Fruit fly (Drosophila melanogaster): ENCODE data around the gene Rh7.

Gene Rh7

DNA sequence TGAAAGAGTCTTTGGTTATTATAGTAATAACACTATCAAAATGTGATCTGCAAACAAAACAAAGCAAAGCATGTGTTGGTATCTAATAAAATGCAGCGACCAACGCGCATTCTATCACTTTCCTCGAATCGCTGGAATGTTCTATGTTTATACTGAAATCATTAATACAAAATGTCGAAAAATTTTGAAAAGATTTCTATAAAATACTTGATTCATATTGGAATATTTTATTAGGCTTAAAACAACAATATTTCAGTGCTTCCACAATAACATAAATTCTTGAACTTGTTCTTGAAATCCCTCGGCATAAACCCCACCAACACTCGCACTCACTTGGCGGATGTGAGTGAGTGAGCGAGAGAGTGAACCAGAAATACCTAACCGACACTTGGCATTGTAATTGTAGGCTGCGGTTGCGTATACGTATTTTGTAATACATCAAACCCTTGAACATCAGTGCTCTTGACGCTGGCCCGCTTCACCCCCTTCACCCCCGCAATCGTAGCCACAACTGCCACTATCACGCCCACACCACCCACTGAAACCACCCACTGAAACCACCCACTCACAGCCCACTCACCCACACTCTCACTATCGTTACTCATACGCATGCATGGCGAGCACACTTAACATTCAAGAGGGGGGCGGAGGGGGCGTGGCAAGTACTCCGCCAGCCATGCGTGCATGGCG is 47.8 kb upstream of the Rh7 start (continued):
- TF ChIP-seq wdn (GFP tag; IDR thresholded peaks at IDR 0.05) (no peak), dmrt99B (tag; optimal IDR thresholded peaks at IDR 0.05) (peak; percentile 45), Taf1 (GFP tag; IDR thresholded peaks at IDR 0.05) (no peak), CG7928 (GFP tag; optimal IDR thresholded peaks at IDR 0.05) (no peak), CkIIα-i1 (GFP tag; IDR thresholded peaks at IDR 0.05) (no peak), so (GFP tag; IDR thresholded peaks at IDR 0.05) (peak; percentile 65; the same call in 1 of the 3 replicates), TFAM (GFP tag; optimal IDR thresholded peaks at IDR 0.05) (no peak), CG16779 (GFP tag; IDR thresholded peaks at IDR 0.05) (peak; percentile 6; the same call in 1 of the 2 replicates), B-H2 (GFP tag; optimal IDR thresholded peaks at IDR 0.05) (no peak), jing (GFP tag; optimal IDR thresholded peaks at IDR 0.05) (no peak), vfl (GFP tag; optimal IDR thresholded peaks at IDR 0.05) (no peak), Xbp1 (GFP tag; optimal IDR thresholded peaks at IDR 0.05) (no peak), CG9876 (GFP tag; optimal IDR thresholded peaks at IDR 0.05) (no peak), otp (GFP tag; IDR thresholded peaks at IDR 0.05) (no peak), CG17802 (tag; optimal IDR thresholded peaks at IDR 0.05) (no peak), unpg (GFP tag; optimal IDR thresholded peaks at IDR 0.05) (peak; percentile 67), CG2889 (GFP tag; IDR thresholded peaks at IDR 0.05) (no peak), HLH3B (GFP tag; IDR thresholded peaks at IDR 0.05) (no peak), esg (GFP tag; conservative IDR thresholded peaks at IDR 0.05) (peak; percentile 43; the same call in 1 of the 2 replicates), CG14441 (GFP tag; IDR thresholded peaks at IDR 0.05) (peak; percentile 50; the same call in 1 of the 2 replicates), gce (GFP tag; IDR thresholded peaks at IDR 0.05) (no peak), CG8388 (GFP tag; optimal IDR thresholded peaks at IDR 0.05) (no peak), CG7271 (tag; optimal IDR thresholded peaks at IDR 0.05) (no peak), z (GFP tag; IDR thresholded peaks at IDR 0.05) (no peak), fd3F (GFP tag; optimal IDR thresholded peaks at IDR 0.05) (no peak), Ets65A (GFP tag) (no peak), Sox102F (GFP tag; optimal IDR thresholded peaks at IDR 0.05) (peak; percentile 55), CG9437 (GFP tag; optimal IDR thresholded peaks at IDR 0.05) (peak; percentile 2), CG18476 (GFP tag; optimal IDR thresholded peaks at IDR 0.05) (no peak), exex (tag; optimal IDR thresholded peaks at IDR 0.05) (no peak), luna (GFP tag; optimal IDR thresholded peaks at IDR 0.05) (no peak), Fer2 (tag; optimal IDR thresholded peaks at IDR 0.05) (no peak), scrt (GFP tag; optimal IDR thresholded peaks at IDR 0.05) (peak; percentile 51), crp (GFP tag; optimal IDR thresholded peaks at IDR 0.05) (no peak), CG9797 (GFP tag; optimal IDR thresholded peaks at IDR 0.05) (no peak), sna (GFP tag; IDR thresholded peaks at IDR 0.05; ENCODE audit: partially characterized antibody) (no peak), CG11093 (GFP tag; IDR thresholded peaks at IDR 0.05) (no peak), Bteb2 (GFP tag; optimal IDR thresholded peaks at IDR 0.05) (no peak), psq (GFP tag; optimal IDR thresholded peaks at IDR 0.05) (no peak), pb (GFP tag; optimal IDR thresholded peaks at IDR 0.05) (no peak), Sox100B (GFP tag; optimal IDR thresholded peaks at IDR 0.05) (peak; percentile 33), pum (GFP tag; optimal IDR thresholded peaks at IDR 0.05) (no peak), fru (optimal IDR thresholded peaks at IDR 0.05) (no peak), CG6683 (GFP tag; optimal IDR thresholded peaks at IDR 0.05) (no peak), CG17829 (tag; optimal IDR thresholded peaks at IDR 0.05) (no peak), CG14860 (GFP tag; IDR thresholded peaks at IDR 0.05; ENCODE audit: partially characterized antibody) (no peak), dati (GFP tag; IDR thresholded peaks at IDR 0.05) (no peak), Max (GFP tag; optimal IDR thresholded peaks at IDR 0.05) (no peak), Gsc (GFP tag; IDR thresholded peaks at IDR 0.05) (no peak), sob (GFP tag; IDR thresholded peaks at IDR 0.05) (peak; percentile 45), CG6813 (GFP tag; optimal IDR thresholded peaks at IDR 0.05) (no peak)

All from whole organism, embryonic.